Fruit fly (Drosophila melanogaster) whole organism, embryonic: ENCODE results near the gene Pits.
A peak's percentile ranks its signal among the peaks of the same experiment; 100 is the strongest.

Source experiments
- Antp ChIP-seq: fragments of 200-800 bp; sonication (Bioruptor generic); optimal IDR thresholded peaks from 3 replicates; lab custom pipeline; 2016; ENCODE audit warnings: missing biosample characterization, missing genetic modification characterization
- Asciz ChIP-seq: fragments of 200-800 bp; sonication (Bioruptor generic); optimal IDR thresholded peaks from 2 replicates; lab custom pipeline; 2017; ENCODE audit warnings: missing biosample characterization, mild to moderate bottlenecking, missing genetic modification characterization, missing genetic modification reagents
- B-H2 ChIP-seq: fragments of 200-800 bp; sonication (Bioruptor generic); optimal IDR thresholded peaks from 2 replicates; lab custom pipeline; 2018; ENCODE audit warnings: missing biosample characterization, mild to moderate bottlenecking, missing genetic modification characterization
- CG10274 ChIP-seq: fragments of 200-800 bp; sonication (Bioruptor generic); optimal IDR thresholded peaks from 3 replicates; lab custom pipeline; 2017; ENCODE audit warnings: missing biosample characterization, mild to moderate bottlenecking, missing genetic modification characterization
- CG10366 ChIP-seq: fragments of 200-800 bp; sonication (Bioruptor generic); IDR thresholded peaks from 2 replicates; pipeline ENCODE4 v1.3.6; 2022; ENCODE audit warnings: missing biosample characterization, missing genetic modification characterization
- CG13123 ChIP-seq: fragments of 200-800 bp; sonication (Bioruptor generic); optimal IDR thresholded peaks from 2 replicates; lab custom pipeline; 2016; ENCODE audit warnings: missing biosample characterization, missing genetic modification characterization
- CG14014 ChIP-seq: fragments of 200-800 bp; sonication (Bioruptor generic); IDR thresholded peaks from 2 replicates; pipeline ENCODE4 v1.3.6; 2022; ENCODE audit warnings: missing biosample characterization, missing genetic modification characterization
- CG14667 ChIP-seq: fragments of 200-800 bp; sonication (Bioruptor generic); IDR thresholded peaks from 2 replicates; pipeline ENCODE4 v1.3.6; 2022; ENCODE audit warnings: missing biosample characterization, missing genetic modification characterization
- CG15269 ChIP-seq: fragments of 200-800 bp; sonication (Bioruptor generic); optimal IDR thresholded peaks from 2 replicates; lab custom pipeline; 2018; ENCODE audit warnings: missing biosample characterization, mild to moderate bottlenecking, missing genetic modification characterization, moderate library complexity
- CG15479 ChIP-seq: fragments of 200-800 bp; sonication (Bioruptor generic); optimal IDR thresholded peaks from 3 replicates; lab custom pipeline; 2019; ENCODE audit warnings: missing biosample characterization, mild to moderate bottlenecking, missing genetic modification characterization, moderate library complexity
- CG1647 ChIP-seq: fragments of 200-800 bp; sonication (Bioruptor generic); optimal IDR thresholded peaks from 3 replicates; lab custom pipeline; 2016; ENCODE audit warnings: missing biosample characterization, missing genetic modification characterization
- CG16813 ChIP-seq: fragments of 200-800 bp; sonication (Bioruptor generic); IDR thresholded peaks from 3 replicates; pipeline ENCODE4 v1.3.6; 2022; ENCODE audit warnings: missing biosample characterization, missing genetic modification characterization; ENCODE audit not compliant: partially characterized antibody
- CG17568 ChIP-seq: fragments of 200-800 bp; sonication (Bioruptor generic); optimal IDR thresholded peaks from 2 replicates; lab custom pipeline; 2018; ENCODE audit warnings: missing biosample characterization, mild to moderate bottlenecking, missing genetic modification characterization, moderate library complexity
- CG1792 ChIP-seq: fragments of 200-800 bp; sonication (Bioruptor generic); optimal IDR thresholded peaks from 2 replicates; lab custom pipeline; 2016; ENCODE audit warnings: missing biosample characterization, missing genetic modification characterization
- CG32767 ChIP-seq: fragments of 200-800 bp; sonication (Bioruptor generic); IDR thresholded peaks from 2 replicates; pipeline ENCODE4 v1.3.6; 2022; ENCODE audit warnings: missing biosample characterization, missing genetic modification characterization
- CG3407 ChIP-seq: fragments of 200-800 bp; sonication (Bioruptor generic); optimal IDR thresholded peaks from 2 replicates; lab custom pipeline; 2018; ENCODE audit warnings: missing biosample characterization, mild to moderate bottlenecking, missing genetic modification characterization
- CG4282 ChIP-seq: fragments of 200-800 bp; sonication (Bioruptor generic); optimal IDR thresholded peaks from 2 replicates; lab custom pipeline; 2016; ENCODE audit warnings: missing biosample characterization, missing genetic modification characterization
- CG4707 ChIP-seq: fragments of 200-800 bp; sonication (Bioruptor generic); optimal IDR thresholded peaks from 2 replicates; lab custom pipeline; 2018; ENCODE audit warnings: missing biosample characterization, mild to moderate bottlenecking, missing genetic modification characterization, moderate library complexity
- CG6683 ChIP-seq: fragments of 200-800 bp; sonication (Bioruptor generic); optimal IDR thresholded peaks from 2 replicates; lab custom pipeline; 2017; ENCODE audit warnings: missing biosample characterization, mild to moderate bottlenecking, missing genetic modification characterization, missing genetic modification reagents
- CG7987 ChIP-seq: fragments of 200-800 bp; sonication (Bioruptor generic); optimal IDR thresholded peaks from 2 replicates; lab custom pipeline; 2018; ENCODE audit warnings: missing biosample characterization, mild to moderate bottlenecking, missing genetic modification characterization, moderate library complexity
- D19B ChIP-seq: fragments of 200-800 bp; sonication (Bioruptor generic); optimal IDR thresholded peaks from 2 replicates; lab custom pipeline; 2017; ENCODE audit warnings: missing biosample characterization, mild to moderate bottlenecking, missing genetic modification characterization
- Hand ChIP-seq: fragments of 200-800 bp; sonication (Bioruptor generic); optimal IDR thresholded peaks from 2 replicates; lab custom pipeline; 2017; ENCODE audit warnings: mild to moderate bottlenecking, missing biosample characterization, missing genetic modification reagents, missing genetic modification characterization
- Hmr ChIP-seq: fragments of 200-800 bp; sonication (Bioruptor generic); optimal IDR thresholded peaks from 3 replicates; lab custom pipeline; 2017; ENCODE audit warnings: mild to moderate bottlenecking, missing biosample characterization, missing genetic modification reagents, missing genetic modification characterization
- MBD-R2 ChIP-seq: fragments of 200-800 bp; sonication (Bioruptor generic); IDR thresholded peaks from 2 replicates; pipeline ENCODE4 v1.3.6; 2022; ENCODE audit warnings: missing biosample characterization, missing genetic modification characterization
- Meics ChIP-seq: fragments of 200-800 bp; sonication (Bioruptor generic); optimal IDR thresholded peaks from 2 replicates; lab custom pipeline; 2017; ENCODE audit warnings: missing biosample characterization, mild to moderate bottlenecking, missing genetic modification characterization
- Nf-YB ChIP-seq: fragments of 200-800 bp; sonication (Bioruptor generic); optimal IDR thresholded peaks from 3 replicates; lab custom pipeline; 2019; ENCODE audit warnings: missing biosample characterization, mild to moderate bottlenecking, missing genetic modification characterization, moderate library complexity
- Pdp1 ChIP-seq, 2 experiments: fragments of 200-800 bp; sonication (Bioruptor generic); optimal IDR thresholded peaks; 3 replicates each; lab custom pipeline; 2016; ENCODE audit warnings: missing biosample characterization in 2 of 2, missing genetic modification characterization in 2 of 2, mild to moderate bottlenecking in 1 of 2, moderate library complexity in 1 of 2
- Poxn ChIP-seq: fragments of 200-800 bp; sonication (Bioruptor generic); IDR thresholded peaks from 2 replicates; pipeline ENCODE4 v1.3.6; 2022; ENCODE audit warnings: missing biosample characterization, missing genetic modification characterization
- Scr ChIP-seq: fragments of 200-800 bp; sonication (Bioruptor generic); IDR thresholded peaks from 2 replicates; pipeline ENCODE4 v1.3.6; 2022; ENCODE audit warnings: missing biosample characterization, missing genetic modification characterization; ENCODE audit not compliant: partially characterized antibody
- Sry-β ChIP-seq: fragments of 200-800 bp; sonication (Bioruptor generic); optimal IDR thresholded peaks from 2 replicates; lab custom pipeline; 2018; ENCODE audit warnings: missing biosample characterization, mild to moderate bottlenecking, missing genetic modification characterization, moderate library complexity
- al ChIP-seq: fragments of 200-800 bp; sonication (Bioruptor generic); IDR thresholded peaks from 2 replicates; pipeline ENCODE4 v1.3.6; 2022; ENCODE audit warnings: missing biosample characterization, missing genetic modification characterization
- aop ChIP-seq: fragments of 200-800 bp; sonication (Bioruptor generic); IDR thresholded peaks from 2 replicates; pipeline ENCODE4 v1.3.6; 2022; ENCODE audit warnings: missing biosample characterization, missing genetic modification characterization
- bowl ChIP-seq: fragments of 200-800 bp; sonication (Bioruptor generic); IDR thresholded peaks from 2 replicates; pipeline ENCODE4 v1.3.6; 2022; ENCODE audit warnings: missing biosample characterization, missing genetic modification characterization
- dati ChIP-seq: fragments of 200-800 bp; sonication (Bioruptor generic); IDR thresholded peaks from 2 replicates; pipeline ENCODE4 v1.3.6; 2022; ENCODE audit warnings: missing biosample characterization, missing genetic modification characterization
- dmrt99B ChIP-seq: fragments of 200-800 bp; sonication (Bioruptor generic); optimal IDR thresholded peaks from 2 replicates; lab custom pipeline; 2018; ENCODE audit warnings: missing biosample characterization, mild to moderate bottlenecking, missing genetic modification characterization, moderate library complexity
- fru ChIP-seq: fragments of >200 bp; optimal IDR thresholded peaks from 2 replicates; lab custom pipeline; 2017
- hth ChIP-seq: fragments of >200 bp; optimal IDR thresholded peaks from 2 replicates; lab custom pipeline; 2017; ENCODE audit warnings: inconsistent platforms
- ind ChIP-seq: fragments of 200-800 bp; sonication (Bioruptor generic); optimal IDR thresholded peaks from 3 replicates; lab custom pipeline; 2016; ENCODE audit warnings: missing biosample characterization, missing genetic modification characterization
- jumu ChIP-seq: fragments of 200-800 bp; sonication (Bioruptor generic); optimal IDR thresholded peaks from 3 replicates; lab custom pipeline; 2016; ENCODE audit warnings: missing biosample characterization, missing genetic modification characterization
- lilli ChIP-seq: fragments of 200-800 bp; sonication (Bioruptor generic); optimal IDR thresholded peaks from 3 replicates; lab custom pipeline; 2016; ENCODE audit warnings: missing biosample characterization, missing genetic modification characterization
- maf-S ChIP-seq: fragments of 200-800 bp; sonication (Bioruptor generic); optimal IDR thresholded peaks from 2 replicates; lab custom pipeline; 2016; ENCODE audit warnings: missing biosample characterization, missing genetic modification characterization
- mam ChIP-seq: fragments of 200-800 bp; sonication (Bioruptor generic); optimal IDR thresholded peaks from 3 replicates; lab custom pipeline; 2016; ENCODE audit warnings: missing biosample characterization, missing genetic modification characterization
- nau ChIP-seq: fragments of 200-800 bp; sonication (Bioruptor generic); optimal IDR thresholded peaks from 3 replicates; lab custom pipeline; 2017; ENCODE audit warnings: missing biosample characterization, mild to moderate bottlenecking, missing genetic modification characterization, missing genetic modification reagents
- otp ChIP-seq: fragments of 200-800 bp; sonication (Bioruptor generic); IDR thresholded peaks from 3 replicates; pipeline ENCODE4, ENCODE4 v1.3.6; 2022; ENCODE audit warnings: missing biosample characterization, missing genetic modification characterization
- pan ChIP-seq, 4 experiments: fragments of >200 bp in 3 of 4; fragments of 200-800 bp in 1 of 4; sonication (Bioruptor generic) in 1 of 4; optimal IDR thresholded peaks in 3 of 4; IDR thresholded peaks in 1 of 4; 2 replicates each; pipeline versions ENCODE4 v1.3.6 to Lab custom; 2017 to 2022; ENCODE audit warnings: missing biosample characterization in 2 of 4, missing genetic modification characterization in 2 of 4, mixed read lengths in 1 of 4
- ro ChIP-seq: fragments of 200-800 bp; sonication (Bioruptor generic); IDR thresholded peaks from 2 replicates; pipeline ENCODE4 v1.3.6; 2022; ENCODE audit warnings: missing biosample characterization, missing genetic modification characterization
- shn ChIP-seq: fragments of 200-800 bp; sonication (Bioruptor generic); optimal IDR thresholded peaks from 3 replicates; lab custom pipeline; 2016; ENCODE audit warnings: missing biosample characterization, missing genetic modification characterization
- slbo ChIP-seq: fragments of 200-800 bp; sonication (Bioruptor generic); IDR thresholded peaks from 2 replicates; pipeline ENCODE4 v1.3.6; 2022; ENCODE audit warnings: missing biosample characterization, missing genetic modification characterization
- sqz ChIP-seq: fragments of 200-800 bp; sonication (Bioruptor generic); optimal IDR thresholded peaks from 3 replicates; lab custom pipeline; 2018; ENCODE audit warnings: missing biosample characterization, mild to moderate bottlenecking, missing genetic modification characterization
- ttk ChIP-seq: fragments of 200-800 bp; sonication (Bioruptor generic); IDR thresholded peaks from 2 replicates; pipeline ENCODE4 v2.1.2; 2022; ENCODE audit warnings: missing biosample characterization, missing genetic modification characterization
- unpg ChIP-seq: fragments of 200-800 bp; sonication (Bioruptor generic); optimal IDR thresholded peaks from 3 replicates; lab custom pipeline; 2018; ENCODE audit warnings: missing biosample characterization, mild to moderate bottlenecking, missing genetic modification characterization, moderate library complexity
- vnd ChIP-seq: fragments of 200-800 bp; sonication (Bioruptor generic); IDR thresholded peaks from 3 replicates; pipeline ENCODE4 v1.3.6; 2022; ENCODE audit warnings: missing biosample characterization, missing genetic modification characterization; ENCODE audit not compliant: partially characterized antibody

The Pits gene

dm6 chrX:12539215-12539614, 43.8 kb downstream of the Pits start (continued):
- TF ChIP-seq D19B (GFP tag; lab: Kevin White, UChicago) (no peak), CG16813 (GFP tag; lab: Robert Waterston, UW) (no peak), CG1792 (GFP tag; lab: Kevin White, UChicago) (no peak), nau (GFP tag; lab: Kevin White, UChicago) (no peak), Hmr (GFP tag; lab: Kevin White, UChicago) (peak; percentile 10), CG15269 (tag; lab: Kevin White, UChicago) (peak; percentile 22), al (GFP tag; lab: Robert Waterston, UW) (no peak), CG7987 (no peak), aop (GFP tag; lab: Robert Waterston, UW) (no peak), CG10366 (GFP tag; lab: Robert Waterston, UW) (no peak; the same call in 1 of the 2 replicates), vnd (no peak), dati (GFP tag; lab: Robert Waterston, UW) (no peak), CG17568 (GFP tag; lab: Kevin White, UChicago) (no peak), ro (GFP tag; lab: Robert Waterston, UW) (no peak), Asciz (GFP tag; lab: Kevin White, UChicago) (no peak), Antp (GFP tag; lab: Kevin White, UChicago) (no peak), slbo (GFP tag; lab: Robert Waterston, UW) (peak; percentile 64), unpg (GFP tag; lab: Kevin White, UChicago) (peak; percentile 20), MBD-R2 (no peak), pan (optimal IDR thresholded peaks at IDR 0.05; lab: Kevin White, UChicago) (no peak), pan (GFP tag; optimal IDR thresholded peaks at IDR 0.05 in 1 of 2, IDR thresholded peaks at IDR 0.05 in 1 of 2) (no peak), Sry-β (GFP tag; lab: Kevin White, UChicago) (no peak), sqz (GFP tag; lab: Kevin White, UChicago) (no peak), mam (GFP tag; lab: Kevin White, UChicago) (no peak), jumu (GFP tag; lab: Kevin White, UChicago) (no peak), lilli (peak; percentile 3), CG4707 (GFP tag; lab: Kevin White, UChicago) (no peak), Nf-YB (no peak), CG4282 (GFP tag; lab: Kevin White, UChicago) (no peak), hth (no peak), CG6683 (GFP tag; lab: Kevin White, UChicago) (no peak), CG10274 (GFP tag; lab: Kevin White, UChicago) (no peak), bowl (GFP tag; lab: Robert Waterston, UW) (no peak), Meics (GFP tag; lab: Kevin White, UChicago) (peak; percentile 42), Pdp1 (GFP tag; optimal IDR thresholded peaks at IDR 0.05; lab: Kevin White, UChicago) (no peak), Hand (no peak), CG13123 (no peak), Poxn (GFP tag; lab: Robert Waterston, UW) (no peak), Scr (GFP tag; lab: Robert Waterston, UW) (no peak), ind (GFP tag; lab: Kevin White, UChicago) (peak; percentile 16), dmrt99B (tag; lab: Kevin White, UChicago) (peak; percentile 44), shn (GFP tag; lab: Kevin White, UChicago) (no peak), CG14667 (GFP tag; lab: Robert Waterston, UW) (no peak), fru (no peak), CG1647 (no peak), ttk (GFP tag; lab: Robert Waterston, UW) (no peak), CG14014 (0 out of 2 replicates have a peak, but pooled peaks have one; percentile 42), maf-S (GFP tag; lab: Kevin White, UChicago) (no peak), CG15479 (GFP tag; lab: Kevin White, UChicago) (no peak), CG3407 (no peak), B-H2 (GFP tag; lab: Kevin White, UChicago) (no peak), otp (GFP tag; lab: Robert Waterston, UW) (no peak), CG32767 (GFP tag; lab: Robert Waterston, UW) (no peak)
